Worm (Caenorhabditis elegans) whole organism, young adult: ENCODE results near the gene F59B10.5.
A peak's percentile ranks its signal among the peaks of the same experiment; 100 is the strongest.
"Not testable (repeated sequence)": the region's sequence is repeated elsewhere in the genome, so short reads cannot be mapped to it uniquely, and the experiment has no call there.

ENCODE experiments used
- B0336.3 ChIP-seq: fragments of 200-800 bp; sonication (Bioruptor generic); IDR thresholded peaks from 2 replicates; pipeline ENCODE4 v1.3.6; 2022; ENCODE audit warnings: missing genetic modification characterization, missing compliant biosample characterization
- F49E8.2 ChIP-seq: sonication (generic microtip); optimal IDR thresholded peaks from 3 replicates; lab custom pipeline; 2017; ENCODE audit warnings: missing genetic modification characterization, mild to moderate bottlenecking, missing compliant biosample characterization, antibody characterized with exemption, moderate library complexity; ENCODE audit not compliant: insufficient read depth
- F57A8.1 ChIP-seq: fragments of 200-800 bp; sonication (Bioruptor generic); optimal IDR thresholded peaks from 2 replicates; lab custom pipeline; 2018; ENCODE audit warnings: mild to moderate bottlenecking, missing genetic modification characterization, moderate library complexity, missing compliant biosample characterization
- K11D2.4 ChIP-seq: fragments of 200-800 bp; sonication (Bioruptor generic); IDR thresholded peaks from 2 replicates; pipeline ENCODE4 v1.3.6; 2022; ENCODE audit warnings: missing genetic modification reagents, missing genetic modification characterization, missing compliant biosample characterization
- Y53F4B.3 ChIP-seq: fragments of 200-800 bp; sonication (Bioruptor generic); IDR thresholded peaks from 2 replicates; pipeline ENCODE4 v1.3.6; 2022; ENCODE audit warnings: missing genetic modification reagents, missing genetic modification characterization, missing compliant biosample characterization
- Y95B8A.8 ChIP-seq: fragments of 200-800 bp; sonication (Bioruptor generic); IDR thresholded peaks from 2 replicates; pipeline ENCODE4 v1.3.6; 2022; ENCODE audit warnings: missing genetic modification reagents, missing genetic modification characterization, missing compliant biosample characterization
- athp-1 ChIP-seq: sonication (generic microtip); optimal IDR thresholded peaks from 2 replicates; lab custom pipeline; 2017; ENCODE audit warnings: mild to moderate bottlenecking, missing genetic modification characterization, missing compliant biosample characterization
- attf-3 ChIP-seq: fragments of 200-800 bp; sonication (Bioruptor generic); conservative IDR thresholded peaks from 2 replicates; pipeline ENCODE4 v1.3.6; 2022; ENCODE audit warnings: missing genetic modification reagents, missing genetic modification characterization, missing compliant biosample characterization
- bed-1 ChIP-seq: fragments of 200-800 bp; sonication (Bioruptor generic); IDR thresholded peaks from 2 replicates; pipeline ENCODE4 v1.3.6; 2022; ENCODE audit warnings: missing genetic modification reagents, missing genetic modification characterization, missing compliant biosample characterization
- bed-2 ChIP-seq: fragments of 200-800 bp; sonication (Bioruptor generic); IDR thresholded peaks from 2 replicates; pipeline ENCODE4 v1.3.6; 2022; ENCODE audit warnings: missing genetic modification reagents, missing genetic modification characterization, missing compliant biosample characterization
- ccch-3 ChIP-seq: fragments of 200-800 bp; sonication (Bioruptor generic); optimal IDR thresholded peaks from 2 replicates; lab custom pipeline; 2018; ENCODE audit warnings: mild to moderate bottlenecking, missing genetic modification characterization, missing compliant biosample characterization
- ceh-40 ChIP-seq: fragments of 200-800 bp; sonication (Bioruptor generic); IDR thresholded peaks from 2 replicates; pipeline ENCODE4 v1.3.6; 2022; ENCODE audit warnings: missing genetic modification characterization, missing compliant biosample characterization
- ceh-58 ChIP-seq: fragments of 200-800 bp; sonication (Bioruptor generic); IDR thresholded peaks from 2 replicates; pipeline ENCODE4 v1.3.6; 2022; ENCODE audit warnings: missing genetic modification characterization, missing compliant biosample characterization
- chd-7 ChIP-seq: sonication (generic microtip); optimal IDR thresholded peaks from 2 replicates; lab custom pipeline; 2016; ENCODE audit warnings: mild to moderate bottlenecking, missing genetic modification characterization, moderate library complexity, missing compliant biosample characterization
- dpff-1 ChIP-seq: sonication (generic microtip); optimal IDR thresholded peaks from 2 replicates; lab custom pipeline; 2017; ENCODE audit warnings: mild to moderate bottlenecking, missing genetic modification characterization, missing compliant biosample characterization
- efl-1 ChIP-seq: fragments of 150-350 bp; optimal IDR thresholded peaks from 2 replicates; lab custom pipeline; 2014; ENCODE audit warnings: missing biosample characterization, missing genetic modification reagents, missing genetic modification characterization
- egl-18 ChIP-seq: fragments of 200-800 bp; sonication (Bioruptor generic); IDR thresholded peaks from 2 replicates; pipeline ENCODE4 v1.3.6; 2022; ENCODE audit warnings: missing genetic modification reagents, missing genetic modification characterization, missing compliant biosample characterization
- egrh-3 ChIP-seq: fragments of 200-800 bp; sonication (Bioruptor generic); IDR thresholded peaks from 2 replicates; pipeline ENCODE4 v1.3.6; 2022; ENCODE audit warnings: missing genetic modification reagents, missing genetic modification characterization, missing compliant biosample characterization
- ekl-4 ChIP-seq: fragments of 200-800 bp; sonication (Bioruptor generic); IDR thresholded peaks from 2 replicates; pipeline ENCODE4 v1.3.6; 2022; ENCODE audit warnings: missing genetic modification reagents, missing genetic modification characterization, missing compliant biosample characterization
- ets-4 ChIP-seq: fragments of 200-800 bp; sonication (Bioruptor generic); optimal IDR thresholded peaks from 2 replicates; lab custom pipeline; 2018; ENCODE audit warnings: mild to moderate bottlenecking, missing genetic modification characterization, missing compliant biosample characterization
- gei-17 ChIP-seq: fragments of 200-800 bp; sonication (Bioruptor generic); optimal IDR thresholded peaks from 2 replicates; lab custom pipeline; 2018; ENCODE audit warnings: mild to moderate bottlenecking, missing genetic modification characterization, missing compliant biosample characterization
- hlh-12 ChIP-seq: sonication (generic microtip); optimal IDR thresholded peaks from 2 replicates; lab custom pipeline; 2016; ENCODE audit warnings: missing genetic modification characterization, missing compliant biosample characterization
- hlh-26 ChIP-seq: fragments of 200-800 bp; sonication (Bioruptor generic); conservative IDR thresholded peaks from 2 replicates; pipeline ENCODE4 v1.3.6; 2022; ENCODE audit warnings: missing genetic modification reagents, missing genetic modification characterization, missing compliant biosample characterization
- hmg-20 ChIP-seq: fragments of 200-800 bp; sonication (Bioruptor generic); IDR thresholded peaks from 2 replicates; pipeline ENCODE4 v1.3.6; 2022; ENCODE audit warnings: missing genetic modification reagents, missing genetic modification characterization, missing compliant biosample characterization
- lir-1 ChIP-seq: fragments of 200-800 bp; sonication (Bioruptor generic); conservative IDR thresholded peaks from 2 replicates; pipeline ENCODE4 v1.3.6; 2022; ENCODE audit warnings: missing genetic modification reagents, missing genetic modification characterization, missing compliant biosample characterization
- lsl-1 ChIP-seq: fragments of 200-800 bp; sonication (Bioruptor generic); optimal IDR thresholded peaks from 2 replicates; lab custom pipeline; 2018; ENCODE audit warnings: mild to moderate bottlenecking, missing genetic modification characterization, moderate library complexity, missing compliant biosample characterization
- madf-6 ChIP-seq: fragments of 200-800 bp; sonication (Bioruptor generic); IDR thresholded peaks from 2 replicates; pipeline ENCODE4 v1.3.6; 2022; ENCODE audit warnings: missing genetic modification reagents, missing genetic modification characterization, missing compliant biosample characterization
- madf-8 ChIP-seq: fragments of 200-800 bp; sonication (Bioruptor generic); conservative IDR thresholded peaks from 2 replicates; pipeline ENCODE4 v1.3.6; 2022; ENCODE audit warnings: missing genetic modification reagents, missing genetic modification characterization, missing compliant biosample characterization
- mel-28 ChIP-seq: sonication (generic microtip); optimal IDR thresholded peaks from 2 replicates; lab custom pipeline; 2016; ENCODE audit warnings: borderline replicate concordance, mild to moderate bottlenecking, missing genetic modification characterization, missing compliant biosample characterization
- nfyb-1 ChIP-seq: fragments of 200-800 bp; sonication (Bioruptor generic); IDR thresholded peaks from 2 replicates; pipeline ENCODE4 v1.3.6; 2022; ENCODE audit warnings: missing genetic modification reagents, missing genetic modification characterization, missing compliant biosample characterization
- nhr-80 ChIP-seq: sonication (generic microtip); optimal IDR thresholded peaks from 2 replicates; lab custom pipeline; 2016; ENCODE audit warnings: missing genetic modification characterization, missing compliant biosample characterization
- nhr-90 ChIP-seq: sonication (generic microtip); optimal IDR thresholded peaks from 2 replicates; lab custom pipeline; 2016; ENCODE audit warnings: missing genotype, mild to moderate bottlenecking, missing genetic modification characterization, missing compliant biosample characterization
- rcor-1 ChIP-seq: fragments of 200-800 bp; sonication (Bioruptor generic); IDR thresholded peaks from 2 replicates; pipeline ENCODE4 v1.3.6; 2022; ENCODE audit warnings: missing genetic modification reagents, missing genetic modification characterization, missing compliant biosample characterization
- repo-1 ChIP-seq: sonication (generic microtip); optimal IDR thresholded peaks from 2 replicates; lab custom pipeline; 2017; ENCODE audit warnings: mild to moderate bottlenecking, missing genetic modification characterization, missing compliant biosample characterization
- snpc-1.1 ChIP-seq: sonication (generic microtip); optimal IDR thresholded peaks from 2 replicates; lab custom pipeline; 2017; ENCODE audit warnings: missing genetic modification characterization, mild to moderate bottlenecking, missing compliant biosample characterization, antibody characterized with exemption, moderate library complexity, missing genotype, missing genetic modification reagents; ENCODE audit not compliant: insufficient read depth
- snpc-3.4 ChIP-seq: sonication (generic microtip); optimal IDR thresholded peaks from 2 replicates; lab custom pipeline; 2017; ENCODE audit warnings: missing genetic modification characterization, mild to moderate bottlenecking, missing compliant biosample characterization, antibody characterized with exemption, moderate library complexity, missing genotype, missing genetic modification reagents
- tbp1 ChIP-seq: fragments of 200-800 bp; sonication (Bioruptor generic); optimal IDR thresholded peaks from 2 replicates; lab custom pipeline; 2018; ENCODE audit warnings: mild to moderate bottlenecking, missing genetic modification characterization, missing compliant biosample characterization
- tlf-1 ChIP-seq: fragments of 200-800 bp; sonication (Bioruptor generic); optimal IDR thresholded peaks from 2 replicates; lab custom pipeline; 2018; ENCODE audit warnings: mild to moderate bottlenecking, missing genetic modification characterization, missing compliant biosample characterization
- unc-62 ChIP-seq: fragments of 150-350 bp; optimal IDR thresholded peaks from 2 replicates; lab custom pipeline; 2014; ENCODE audit warnings: missing biosample characterization, missing genetic modification reagents, missing genetic modification characterization
- zfh-2 ChIP-seq: fragments of 200-800 bp; sonication (Bioruptor generic); conservative IDR thresholded peaks from 2 replicates; pipeline ENCODE4 v1.3.6; 2022; ENCODE audit warnings: missing genetic modification reagents, missing genetic modification characterization, missing compliant biosample characterization
- ztf-18 ChIP-seq: sonication (generic microtip); optimal IDR thresholded peaks from 2 replicates; lab custom pipeline; 2016; ENCODE audit warnings: missing genotype, mild to moderate bottlenecking, missing genetic modification characterization, missing compliant biosample characterization
- ztf-6 ChIP-seq: fragments of 200-800 bp; sonication (Bioruptor generic); IDR thresholded peaks from 2 replicates; pipeline ENCODE4 v1.3.6; 2022; ENCODE audit warnings: missing genetic modification reagents, missing genetic modification characterization, missing compliant biosample characterization

Gene F59B10.5

ce11 chrII:10493034-10493433 lies 30.4 kb downstream of the F59B10.5 start, which contains the start of gene ZK666.8:
TSS of gene ZK666.8 (minus strand) at chrII:10493134.
- TF ChIP-seq bed-2 (GFP tag; lab: Robert Waterston, UW); hlh-26 (GFP tag; lab: Robert Waterston, UW); efl-1 (GFP tag; lab: Kevin White, UChicago): not testable (repeated sequence)
- TF ChIP-seq, all 124 proteins: peak for 0; not testable (repeated sequence) for 124

DNA sequence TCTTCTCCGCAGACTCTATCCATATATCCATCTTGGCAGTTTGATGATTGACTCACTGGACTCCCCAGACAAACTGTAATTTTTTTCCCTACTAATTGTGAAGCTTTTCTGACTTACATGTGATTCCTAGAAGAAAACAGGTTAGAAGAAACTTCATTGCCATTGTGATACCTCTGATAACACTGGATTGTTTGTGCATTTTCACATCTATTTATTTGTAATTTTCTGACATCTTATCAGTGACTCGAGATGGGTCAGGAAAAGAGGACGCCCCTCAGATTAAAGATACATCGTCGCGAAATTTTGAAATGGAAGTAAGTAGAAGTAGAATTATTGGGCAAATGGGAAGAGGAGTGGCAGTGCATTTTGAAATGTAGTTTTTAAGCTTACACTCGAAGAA lies 33.2 kb downstream of the F59B10.5 start, which contains the start of gene clec-61:
Gene clec-61, minus strand, starts transcription at position 209 of the 400 bp plus-strand sequence.
- no peak for TF ChIP-seq madf-6 (GFP tag; lab: Robert Waterston, UW)
- TF ChIP-seq ets-4 = no peak
- no peak for TF ChIP-seq rcor-1 (GFP tag; lab: Robert Waterston, UW)
- no peak for TF ChIP-seq B0336.3 (GFP tag; lab: Robert Waterston, UW)
- no peak for TF ChIP-seq lir-1 (GFP tag; lab: Robert Waterston, UW)
- no peak for TF ChIP-seq ekl-4 (GFP tag; lab: Robert Waterston, UW)

- TF ChIP-seq chd-7 (no peak), tbp1 (GFP tag; lab: Kevin White, UChicago) (no peak), ceh-40 (no peak), unc-62 (GFP tag; lab: Kevin White, UChicago) (no peak), bed-1 (no peak), egl-18 (GFP tag; lab: Robert Waterston, UW) (no peak), egrh-3 (GFP tag; lab: Robert Waterston, UW) (no peak), athp-1 (tag; lab: Kevin White, UChicago) (no peak), bed-2 (GFP tag; lab: Robert Waterston, UW) (no peak), Y95B8A.8 (no peak), repo-1 (no peak), F57A8.1 (GFP tag; lab: Kevin White, UChicago) (no peak), zfh-2 (GFP tag; lab: Robert Waterston, UW) (no peak), lsl-1 (GFP tag; lab: Kevin White, UChicago) (no peak)
Measured at ce11 chrII:10486738-10487137, 36.7 kb downstream of the F59B10.5 start, which contains the start of gene ZK666.15. TSS of gene ZK666.15 (plus strand) at chrII:10487038.

DNA sequence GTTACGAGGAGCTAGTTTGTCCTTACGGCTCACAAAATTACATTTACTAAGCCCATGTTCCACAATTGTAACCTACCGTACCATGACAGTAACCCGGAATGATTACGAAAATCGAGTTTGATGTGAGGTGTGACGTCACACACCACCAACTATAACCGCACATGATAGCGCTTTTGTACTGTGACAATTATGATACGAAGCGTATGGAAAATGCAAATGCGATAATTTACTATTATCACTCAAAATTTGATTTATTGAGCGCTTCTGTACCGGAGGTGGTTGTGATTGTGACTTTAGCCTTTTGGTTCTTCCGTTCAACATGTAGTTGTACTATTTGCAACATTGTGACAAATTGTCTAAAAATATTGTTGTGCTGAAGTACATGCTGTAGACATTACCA lies 37.8 kb downstream of the F59B10.5 start:
- TF ChIP-seq nhr-90 (tag; lab: Kevin White, UChicago) = no peak
- no peak for TF ChIP-seq attf-3 (GFP tag; lab: Robert Waterston, UW)
- TF ChIP-seq nhr-80 = peak; percentile 18
- no peak for TF ChIP-seq ztf-18 (tag; lab: Kevin White, UChicago)

ce11 chrII:10483860-10484259 lies 39.6 kb downstream of the F59B10.5 start:
- no peak for TF ChIP-seq egl-18 (GFP tag; lab: Robert Waterston, UW)
- no peak for TF ChIP-seq ccch-3 (GFP tag; lab: Kevin White, UChicago)
- TF ChIP-seq madf-8 (GFP tag; lab: Robert Waterston, UW) = no peak
- TF ChIP-seq Y53F4B.3 (GFP tag; lab: Robert Waterston, UW) = no peak
- no peak for TF ChIP-seq snpc-1.1 (tag; lab: Kevin White, UChicago)
- TF ChIP-seq K11D2.4 = no peak
- no peak for TF ChIP-seq hmg-20 (GFP tag; lab: Robert Waterston, UW)
- no peak for TF ChIP-seq ceh-58 (GFP tag; lab: Robert Waterston, UW)
- no peak for TF ChIP-seq dpff-1 (tag; lab: Kevin White, UChicago)
- no peak for TF ChIP-seq ztf-6
- no peak for TF ChIP-seq nfyb-1 (GFP tag; lab: Robert Waterston, UW)
- TF ChIP-seq snpc-3.4 = no peak
- TF ChIP-seq tlf-1 (GFP tag; lab: Kevin White, UChicago) = no peak
- TF ChIP-seq F49E8.2 (tag; lab: Kevin White, UChicago) = no peak
- no peak for TF ChIP-seq mel-28 (tag; lab: Kevin White, UChicago)
- no peak for TF ChIP-seq gei-17 (GFP tag; lab: Kevin White, UChicago)
- no peak for TF ChIP-seq hlh-12 (tag; lab: Kevin White, UChicago)
